Worm (Caenorhabditis elegans): ENCODE results near the gene ZK381.2.
A peak's percentile ranks its signal among the peaks of the same experiment; 100 is the strongest.

DNA sequence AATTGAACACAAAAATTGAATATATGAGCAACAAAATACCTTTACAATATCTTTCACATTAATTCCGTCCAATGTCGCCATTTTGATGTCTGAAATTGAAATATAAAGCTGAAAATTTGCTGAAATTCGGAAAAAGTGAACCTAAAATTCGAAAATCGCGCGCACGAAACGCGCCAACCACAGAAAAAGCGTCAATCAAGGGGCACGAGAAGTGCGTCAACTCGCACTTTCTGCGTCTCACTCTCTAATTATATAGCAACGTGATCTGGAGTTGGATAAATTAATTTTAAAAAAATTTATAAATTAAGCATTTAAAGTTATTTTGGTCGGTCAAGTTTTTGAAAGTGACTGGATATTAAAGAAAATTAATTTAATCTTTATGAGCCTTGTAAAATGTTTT lies 46.0 kb upstream of the ZK381.2 start, which contains the start of gene ruvb-2:
- peak; percentile 62 for TF ChIP-seq elt-2 (tag; optimal IDR thresholded peaks at IDR 0.05)
- TF ChIP-seq hmg-11 (tag; optimal IDR thresholded peaks at IDR 0.05) = peak; percentile 73
- no peak for TF ChIP-seq daf-12 (tag; optimal IDR thresholded peaks at IDR 0.05)
- no peak for TF ChIP-seq nhr-76 (tag; optimal IDR thresholded peaks at IDR 0.05)
- peak; percentile 26 for TF ChIP-seq ceh-82 (tag; optimal IDR thresholded peaks at IDR 0.05)
- peak; percentile 76 for TF ChIP-seq R02D3.7 (tag; optimal IDR thresholded peaks at IDR 0.05)
- TF ChIP-seq unc-39 (tag; optimal IDR thresholded peaks at IDR 0.05) = no peak
- no peak for TF ChIP-seq ztf-11 (tag; optimal IDR thresholded peaks at IDR 0.05)
- peak; percentile 60 for TF ChIP-seq lin-39 (tag; optimal IDR thresholded peaks at IDR 0.05)
- peak; percentile 32 for TF ChIP-seq ama-1 (optimal IDR thresholded peaks at IDR 0.05)
- no peak for TF ChIP-seq nhr-11 (tag; optimal IDR thresholded peaks at IDR 0.05)
- TF ChIP-seq pha-4 (tag; optimal IDR thresholded peaks at IDR 0.05) = peak; percentile 93
- no peak for TF ChIP-seq ceh-16 (tag; optimal IDR thresholded peaks at IDR 0.05)

Data from whole organism, L3 larva.